Worm (Caenorhabditis elegans): ENCODE data around the gene pgp-5.

The pgp-5 gene

DNA sequence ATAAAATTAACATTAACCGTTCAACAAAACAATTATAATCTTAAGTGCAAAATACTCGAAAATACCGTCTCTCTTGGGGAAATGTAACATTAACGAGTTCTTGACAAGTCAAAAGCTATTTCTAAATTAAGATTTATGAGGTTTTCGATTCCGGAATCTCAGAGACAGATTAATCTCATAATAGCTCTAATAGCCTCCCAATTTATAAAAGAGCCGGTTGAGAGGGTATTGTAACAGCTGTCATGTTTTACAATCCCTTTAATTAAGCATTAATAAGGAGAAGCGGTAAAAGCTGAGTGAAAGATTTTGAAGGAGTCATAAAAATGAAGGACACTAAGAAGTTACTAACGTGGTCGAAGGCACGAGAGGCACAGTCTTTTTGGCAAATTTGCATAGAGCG, 7.4 kb downstream of the pgp-5 start:
- TF ChIP-seq pax-1 (tag; optimal IDR thresholded peaks at IDR 0.05) = peak; percentile 24
- no peak for TF ChIP-seq zip-5 (tag; optimal IDR thresholded peaks at IDR 0.05)
- TF ChIP-seq ets-4 (tag; optimal IDR thresholded peaks at IDR 0.05) = no peak
- TF ChIP-seq unc-55 (GFP tag; optimal IDR thresholded peaks at IDR 0.05) = no peak
- TF ChIP-seq unc-42 (tag; optimal IDR thresholded peaks at IDR 0.05) = peak; percentile 51

ce11 chrX:10851202-10851601, 7.9 kb downstream of the pgp-5 start:
- TF ChIP-seq unc-55 (GFP tag; optimal IDR thresholded peaks at IDR 0.05) (peak; percentile 58), nhr-11 (tag; optimal IDR thresholded peaks at IDR 0.05) (no peak)

DNA sequence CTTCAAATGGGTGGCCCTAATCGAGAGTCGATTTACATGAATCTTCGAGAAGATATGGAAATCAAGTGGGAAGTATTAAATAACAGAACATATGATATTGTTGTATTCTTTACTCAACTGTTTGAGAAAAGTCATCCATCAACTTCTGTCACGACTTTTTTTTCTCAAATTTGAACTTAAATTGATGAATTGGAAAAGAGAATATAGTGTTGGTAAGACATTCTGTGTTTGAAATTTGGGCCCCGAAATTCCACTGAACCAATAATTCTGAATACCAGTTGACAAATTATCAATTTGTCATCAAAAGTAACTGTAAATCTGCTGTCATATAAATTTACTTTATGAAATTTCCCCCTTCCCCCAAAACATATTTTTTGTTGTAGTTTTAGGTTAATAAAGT, 12.2 kb downstream of the pgp-5 start:
- TF ChIP-seq rnt-1 (tag; optimal IDR thresholded peaks at IDR 0.05) (no peak), unc-42 (tag; optimal IDR thresholded peaks at IDR 0.05) (no peak), ceh-22 (tag; optimal IDR thresholded peaks at IDR 0.05) (no peak), pax-1 (tag; optimal IDR thresholded peaks at IDR 0.05) (no peak), npax-4 (tag; optimal IDR thresholded peaks at IDR 0.05) (no peak), Y22D7AL.16 (tag; optimal IDR thresholded peaks at IDR 0.05) (no peak), ceh-9 (tag; optimal IDR thresholded peaks at IDR 0.05) (no peak), ama-1 (optimal IDR thresholded peaks at IDR 0.05) (no peak), lin-11 (tag; optimal IDR thresholded peaks at IDR 0.05) (no peak), K02D7.2 (tag; optimal IDR thresholded peaks at IDR 0.05) (no peak), fkh-6 (tag; optimal IDR thresholded peaks at IDR 0.05) (no peak), ceh-34 (tag; optimal IDR thresholded peaks at IDR 0.05) (no peak), ztf-16 (tag; optimal IDR thresholded peaks at IDR 0.05) (no peak), K09A11.1 (tag; optimal IDR thresholded peaks at IDR 0.05; ENCODE audit: insufficient read depth) (no peak), pat-9 (tag; optimal IDR thresholded peaks at IDR 0.05) (no peak), C38D4.7 (GFP tag; optimal IDR thresholded peaks at IDR 0.05) (no peak), odd-2 (tag; optimal IDR thresholded peaks at IDR 0.05) (no peak)

DNA sequence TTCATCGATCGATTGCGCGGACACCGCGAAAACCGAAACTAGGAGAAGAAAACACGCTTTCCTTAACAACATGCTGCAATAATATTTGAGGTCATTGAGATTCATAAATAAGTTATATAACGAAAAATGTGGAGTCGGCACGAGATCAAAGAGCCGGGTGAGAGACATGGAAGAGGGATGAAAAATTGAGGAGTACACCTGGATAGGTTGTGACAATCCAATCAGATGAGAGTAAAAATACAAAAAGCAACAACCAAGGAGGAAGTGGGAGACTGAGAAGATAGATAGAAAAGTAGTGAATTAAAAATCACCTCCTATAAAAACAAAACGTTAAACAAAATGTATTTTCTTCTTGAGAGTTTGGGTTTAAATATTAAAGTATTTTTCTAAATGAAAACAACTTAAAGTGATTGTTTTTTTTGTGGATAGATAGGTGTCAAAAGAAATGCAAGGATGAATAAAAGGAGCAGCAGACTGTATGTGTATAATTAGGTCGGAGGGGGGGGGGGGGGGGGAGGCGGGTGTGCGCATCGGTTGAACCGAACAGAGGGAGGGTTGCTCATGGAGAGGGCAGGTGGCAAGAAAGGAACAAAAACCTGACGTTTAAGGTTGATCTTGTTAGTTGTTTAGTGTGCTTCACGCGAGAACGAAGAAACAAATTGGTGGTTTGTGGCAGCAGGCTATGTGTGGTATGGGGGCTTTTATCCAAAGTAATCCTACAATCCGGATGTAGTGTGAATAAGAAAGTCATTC, 14.3 kb downstream of the pgp-5 start, which contains the start of gene C05A9.2:
Gene C05A9.2, minus strand, starts transcription at position 73 of the 753 bp plus-strand sequence.
- TF ChIP-seq elt-2 (tag; optimal IDR thresholded peaks at IDR 0.05) (peak; percentile 37), sox-4 (tag; optimal IDR thresholded peaks at IDR 0.05) (no peak), elt-4 (tag; optimal IDR thresholded peaks at IDR 0.05) (no peak), syd-9 (tag; optimal IDR thresholded peaks at IDR 0.05) (no peak), lim-6 (tag; optimal IDR thresholded peaks at IDR 0.05) (no peak), nfya-1 (tag; optimal IDR thresholded peaks at IDR 0.05) (no peak), che-1 (tag; optimal IDR thresholded peaks at IDR 0.05) (no peak), ref-2 (tag; optimal IDR thresholded peaks at IDR 0.05) (no peak)

ce11 chrX:10844137-10844536, 15.0 kb downstream of the pgp-5 start:
- TF ChIP-seq elt-2 (tag; optimal IDR thresholded peaks at IDR 0.05) (peak; percentile 87), ceh-31 (tag; optimal IDR thresholded peaks at IDR 0.05) (no peak), ceh-24 (tag; optimal IDR thresholded peaks at IDR 0.05) (no peak)

DNA sequence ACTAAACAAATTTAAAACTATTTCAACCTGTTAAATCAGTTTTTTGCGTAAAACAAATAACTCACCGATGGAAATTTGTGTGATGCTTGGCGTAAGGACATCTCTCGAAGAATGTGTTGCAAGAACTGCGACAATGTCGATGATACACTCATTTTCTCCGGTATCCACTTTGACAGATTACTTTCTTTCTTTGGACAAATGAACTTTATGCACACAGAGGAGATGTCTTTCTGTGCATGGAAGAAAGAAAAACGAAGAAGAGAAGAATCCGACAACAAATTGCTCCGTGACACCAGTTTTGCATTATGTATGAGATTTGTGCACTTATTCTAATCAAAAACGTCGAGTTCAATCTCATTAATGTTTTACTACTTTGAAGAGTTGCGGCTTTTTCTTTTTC, 20.5 kb downstream of the pgp-5 start, which contains the start of gene plc-1:
Gene plc-1, minus strand, starts transcription at position 101 of the 400 bp plus-strand sequence.
- TF ChIP-seq ceh-45 (GFP tag; IDR thresholded peaks at IDR 0.05) (no peak), tbx-2 (tag; optimal IDR thresholded peaks at IDR 0.05) (no peak)
